Worm (Caenorhabditis elegans) whole organism, L3 larva: ENCODE data around the gene F58A6.1.
"Not testable (repeated sequence)": the region's sequence is repeated elsewhere in the genome, so short reads cannot be mapped to it uniquely, and the experiment has no call there.

Experiments used
- R02D3.7 ChIP-seq: fragments of 150-350 bp; optimal IDR thresholded peaks from 2 replicates; lab custom pipeline; 2014; ENCODE audit warnings: missing biosample characterization, missing genetic modification characterization
- ZK546.5 ChIP-seq: sonication (generic microtip); optimal IDR thresholded peaks from 2 replicates; lab custom pipeline; 2017; ENCODE audit warnings: missing biosample characterization, missing genetic modification characterization
- ama-1 ChIP-seq: fragments of 150-350 bp; optimal IDR thresholded peaks from 2 replicates; lab custom pipeline; 2018
- ceh-82 ChIP-seq: fragments of 150-350 bp; optimal IDR thresholded peaks from 2 replicates; lab custom pipeline; 2014; ENCODE audit warnings: missing biosample characterization, missing genetic modification characterization
- ceh-9 ChIP-seq: sonication (generic microtip); optimal IDR thresholded peaks from 2 replicates; lab custom pipeline; 2018; ENCODE audit warnings: missing biosample characterization, missing genetic modification characterization
- daf-12 ChIP-seq: fragments of 150-350 bp; optimal IDR thresholded peaks from 2 replicates; lab custom pipeline; 2014; ENCODE audit warnings: missing biosample characterization, missing genetic modification reagents, missing genetic modification characterization
- egl-5 ChIP-seq: fragments of 150-350 bp; optimal IDR thresholded peaks from 2 replicates; lab custom pipeline; 2017; ENCODE audit warnings: missing biosample characterization, missing genetic modification reagents, missing genetic modification characterization, inconsistent platforms
- elt-1 ChIP-seq: fragments of 150-350 bp; optimal IDR thresholded peaks from 2 replicates; lab custom pipeline; 2014; ENCODE audit warnings: missing biosample characterization, missing genetic modification characterization
- elt-2 ChIP-seq: sonication (generic microtip); optimal IDR thresholded peaks from 2 replicates; lab custom pipeline; 2016; ENCODE audit warnings: missing genetic modification reagents, mild to moderate bottlenecking, missing genetic modification characterization, missing compliant biosample characterization
- elt-3 ChIP-seq, 3 experiments: fragments of 150-350 bp in 1 of 3; sonication (generic microtip) in 2 of 3; optimal IDR thresholded peaks; 2 replicates in 2 of 3; 4 replicates in 1 of 3; lab custom pipeline; 2014 to 2017; ENCODE audit warnings: missing biosample characterization in 3 of 3, missing genetic modification characterization in 3 of 3
- eor-1 ChIP-seq, 2 experiments: fragments of 150-350 bp; optimal IDR thresholded peaks; 2 replicates each; lab custom pipeline; 2014 to 2018; ENCODE audit warnings: missing biosample characterization in 2 of 2, missing genetic modification characterization in 2 of 2
- fkh-10 ChIP-seq: sonication (generic microtip); optimal IDR thresholded peaks from 2 replicates; lab custom pipeline; 2017; ENCODE audit warnings: missing biosample characterization, missing genetic modification reagents, missing genetic modification characterization
- fkh-2 ChIP-seq: fragments of 150-350 bp; optimal IDR thresholded peaks from 2 replicates; lab custom pipeline; 2014; ENCODE audit warnings: missing biosample characterization, missing genetic modification reagents, missing genetic modification characterization
- fos-1 ChIP-seq: fragments of 150-350 bp; optimal IDR thresholded peaks from 2 replicates; lab custom pipeline; 2014; ENCODE audit warnings: missing biosample characterization, missing genetic modification characterization
- hmg-11 ChIP-seq: sonication (generic microtip); optimal IDR thresholded peaks from 2 replicates; lab custom pipeline; 2016; ENCODE audit warnings: missing genetic modification characterization, missing compliant biosample characterization
- jun-1 ChIP-seq: fragments of 150-350 bp; optimal IDR thresholded peaks from 2 replicates; lab custom pipeline; 2014; ENCODE audit warnings: missing biosample characterization, missing genetic modification reagents, missing genetic modification characterization
- lin-39 ChIP-seq: fragments of 150-350 bp; optimal IDR thresholded peaks from 2 replicates; lab custom pipeline; 2018; ENCODE audit warnings: missing biosample characterization, missing genetic modification reagents, missing genetic modification characterization
- mml-1 ChIP-seq: fragments of 150-350 bp; sonication (generic microtip); optimal IDR thresholded peaks from 3 replicates; lab custom pipeline; 2014; ENCODE audit warnings: missing biosample characterization, missing genetic modification characterization
- nhr-11 ChIP-seq: fragments of 150-350 bp; optimal IDR thresholded peaks from 2 replicates; lab custom pipeline; 2014; ENCODE audit warnings: missing biosample characterization, missing genetic modification characterization
- nhr-23 ChIP-seq: fragments of 150-350 bp; optimal IDR thresholded peaks from 2 replicates; lab custom pipeline; 2014; ENCODE audit warnings: missing biosample characterization, missing genetic modification reagents, missing genetic modification characterization
- nhr-237 ChIP-seq: fragments of 150-350 bp; optimal IDR thresholded peaks from 2 replicates; lab custom pipeline; 2014; ENCODE audit warnings: missing biosample characterization, missing genetic modification characterization
- nhr-25 ChIP-seq: sonication (generic microtip); optimal IDR thresholded peaks from 2 replicates; lab custom pipeline; 2017; ENCODE audit warnings: missing biosample characterization, missing genetic modification characterization
- nhr-43 ChIP-seq: sonication (generic microtip); optimal IDR thresholded peaks from 2 replicates; lab custom pipeline; 2016; ENCODE audit warnings: mild to moderate bottlenecking, missing genetic modification characterization, missing compliant biosample characterization; ENCODE audit not compliant: poor library complexity, severe bottlenecking
- nhr-67 ChIP-seq: fragments of 150-350 bp; optimal IDR thresholded peaks from 2 replicates; lab custom pipeline; 2014; ENCODE audit warnings: missing biosample characterization, missing genetic modification characterization
- pha-4 ChIP-seq: fragments of 150-350 bp; optimal IDR thresholded peaks from 2 replicates; lab custom pipeline; 2014; ENCODE audit warnings: missing biosample characterization, missing genetic modification reagents, missing genetic modification characterization
- pqm-1 ChIP-seq: fragments of 150-350 bp; optimal IDR thresholded peaks from 2 replicates; lab custom pipeline; 2017; ENCODE audit warnings: missing biosample characterization, missing genetic modification characterization, inconsistent platforms
- sea-2 ChIP-seq: fragments of 150-350 bp; sonication (generic microtip); optimal IDR thresholded peaks from 4 replicates; lab custom pipeline; 2014; ENCODE audit warnings: missing biosample characterization, missing genetic modification reagents, missing genetic modification characterization
- skn-1 ChIP-seq: fragments of 150-350 bp; optimal IDR thresholded peaks from 2 replicates; lab custom pipeline; 2014; ENCODE audit warnings: missing biosample characterization, missing genetic modification characterization
- snpc-4 ChIP-seq: fragments of 150-350 bp; optimal IDR thresholded peaks from 2 replicates; lab custom pipeline; 2014; ENCODE audit warnings: missing biosample characterization, missing genetic modification characterization
- tbx-2 ChIP-seq: sonication (generic microtip); optimal IDR thresholded peaks from 2 replicates; lab custom pipeline; 2016; ENCODE audit warnings: mild to moderate bottlenecking, missing genetic modification characterization, missing compliant biosample characterization
- unc-39 ChIP-seq: sonication (generic microtip); optimal IDR thresholded peaks from 4 replicates; lab custom pipeline; 2017; ENCODE audit warnings: missing biosample characterization, missing genetic modification characterization
- unc-62 ChIP-seq: fragments of 150-350 bp; sonication (generic microtip); optimal IDR thresholded peaks from 4 replicates; lab custom pipeline; 2014; ENCODE audit warnings: missing biosample characterization, missing genetic modification reagents, missing genetic modification characterization
- ztf-4 ChIP-seq: fragments of 150-350 bp; optimal IDR thresholded peaks from 2 replicates; lab custom pipeline; 2014; ENCODE audit warnings: missing biosample characterization, missing genetic modification characterization

The F58A6.1 gene

DNA sequence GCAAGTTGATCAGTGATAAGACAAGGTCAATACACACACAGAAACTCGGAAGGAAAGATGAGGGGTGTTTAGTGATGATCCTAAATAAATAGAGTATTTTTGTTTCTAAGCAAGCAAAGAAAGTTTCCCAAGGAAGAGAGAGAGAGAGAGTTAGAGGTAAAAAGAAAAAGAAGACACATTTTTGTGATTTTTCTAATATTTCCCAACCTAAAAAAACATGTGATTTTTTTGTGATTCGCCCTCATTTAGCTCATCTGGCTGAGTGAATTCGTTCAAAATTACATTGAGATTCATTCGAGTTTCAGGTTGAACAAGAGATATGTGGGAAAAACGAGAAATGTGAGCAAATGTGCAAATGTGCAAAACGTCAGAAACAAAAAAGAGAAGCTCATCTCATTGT, 8.1 kb downstream of the F58A6.1 start, which contains the start of gene srb-16:
Gene srb-16 (minus strand): TSS at position 101 of the 400 bp plus-strand sequence.
- TF ChIP-seq sea-2 (GFP tag; lab: Kevin White, UChicago) (no peak), snpc-4 (tag; lab: Kevin White, UChicago) (no peak)

DNA sequence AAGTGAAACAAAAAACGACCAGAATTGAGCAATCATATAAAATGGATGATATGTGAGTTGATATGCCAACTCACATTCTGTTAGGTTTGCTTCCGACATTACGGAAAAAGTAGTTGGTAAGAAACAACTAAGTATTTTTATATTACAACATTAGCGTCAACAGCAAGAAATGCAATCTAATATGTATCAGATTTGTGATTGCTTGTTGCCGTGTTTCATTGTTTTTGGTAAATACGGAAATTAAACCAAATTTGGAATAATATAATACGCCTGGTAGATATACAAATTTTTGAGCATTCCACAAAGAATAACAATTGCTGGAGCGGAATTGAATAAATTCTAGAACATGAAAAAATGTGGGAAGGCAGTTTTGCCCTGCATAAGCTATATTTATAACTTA, 11.8 kb downstream of the F58A6.1 start, which contains the start of gene srb-12:
Gene srb-12 (minus strand): TSS at position 101 of the 400 bp plus-strand sequence.
- TF ChIP-seq unc-62 (no peak), tbx-2 (no peak), ama-1 (lab: Kevin White, UChicago) (no peak), elt-1 (no peak), fkh-2 (no peak), fos-1 (no peak), lin-39 (tag; lab: Kevin White, UChicago) (no peak), hmg-11 (tag; lab: Kevin White, UChicago) (no peak), elt-2 (tag; lab: Kevin White, UChicago) (no peak), R02D3.7 (tag; lab: Kevin White, UChicago) (no peak), pha-4 (no peak), nhr-67 (no peak)

DNA sequence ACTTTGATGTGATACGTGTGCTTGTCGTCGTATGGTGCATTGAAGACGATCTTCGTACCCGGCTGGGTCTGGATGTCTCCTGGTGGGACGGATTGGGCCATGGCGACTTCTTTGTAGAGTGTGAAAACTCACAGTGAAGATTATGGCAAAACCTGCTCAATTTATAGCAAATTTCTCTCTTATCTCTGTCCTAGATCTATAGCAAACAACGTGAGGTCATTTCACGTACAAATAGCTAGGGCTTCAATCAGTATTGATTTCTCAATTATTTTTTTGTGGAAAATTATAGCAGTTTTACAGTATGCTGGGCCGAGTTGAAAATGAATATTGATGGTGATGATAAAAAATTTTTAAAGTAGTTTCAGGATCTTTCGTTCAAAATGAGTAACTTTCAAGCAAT, 14.3 kb downstream of the F58A6.1 start, which contains the start of gene msp-45:
Gene msp-45 (minus strand): TSS at position 101 of the 400 bp plus-strand sequence.
- TF ChIP-seq elt-2 (tag; lab: Kevin White, UChicago) (no peak), jun-1 (tag; lab: Kevin White, UChicago) (no peak), fkh-10 (GFP tag; lab: Kevin White, UChicago) (no peak), nhr-43 (no peak), ZK546.5 (tag; lab: Kevin White, UChicago) (no peak), skn-1 (tag; lab: Kevin White, UChicago) (no peak), nhr-237 (tag; lab: Kevin White, UChicago) (no peak), egl-5 (tag; lab: Kevin White, UChicago) (no peak), fkh-2 (no peak), fos-1 (no peak), ama-1 (lab: Kevin White, UChicago) (no peak), daf-12 (no peak)

- TF ChIP-seq elt-2 (tag; lab: Kevin White, UChicago) = no peak
- no peak for TF ChIP-seq fos-1
- no peak for TF ChIP-seq ZK546.5 (tag; lab: Kevin White, UChicago)
- TF ChIP-seq nhr-11 (tag; lab: Kevin White, UChicago) = no peak
- no peak for TF ChIP-seq elt-1
- TF ChIP-seq lin-39 (tag; lab: Kevin White, UChicago) = no peak
- TF ChIP-seq ceh-9 (tag; lab: Kevin White, UChicago) = no peak
- no peak for TF ChIP-seq hmg-11 (tag; lab: Kevin White, UChicago)
- TF ChIP-seq unc-39 (tag; lab: Kevin White, UChicago) = no peak
- no peak for TF ChIP-seq elt-3 (tag; optimal IDR thresholded peaks at IDR 0.05; lab: Kevin White, UChicago)
- no peak for TF ChIP-seq nhr-23
- TF ChIP-seq daf-12 = no peak
- no peak for TF ChIP-seq nhr-25
- TF ChIP-seq eor-1 (tag; optimal IDR thresholded peaks at IDR 0.05; lab: Kevin White, UChicago) = no peak
- no peak for TF ChIP-seq mml-1
- TF ChIP-seq nhr-67 = no peak
- no peak for TF ChIP-seq ceh-82 (tag; lab: Kevin White, UChicago)
Measured at ce11 chrII:5157525-5157924, 14.8 kb downstream of the F58A6.1 start, which contains the start of gene srb-13. Gene srb-13 (minus strand): TSS chrII:5157625.

- not testable (repeated sequence) for TF ChIP-seq mml-1; nhr-11 (tag; lab: Kevin White, UChicago); unc-62
Measured at ce11 chrII:5158774-5159173, 16.1 kb downstream of the F58A6.1 start, which contains the start of gene F58A6.9. Gene F58A6.9 (minus strand): TSS chrII:5158874.

DNA sequence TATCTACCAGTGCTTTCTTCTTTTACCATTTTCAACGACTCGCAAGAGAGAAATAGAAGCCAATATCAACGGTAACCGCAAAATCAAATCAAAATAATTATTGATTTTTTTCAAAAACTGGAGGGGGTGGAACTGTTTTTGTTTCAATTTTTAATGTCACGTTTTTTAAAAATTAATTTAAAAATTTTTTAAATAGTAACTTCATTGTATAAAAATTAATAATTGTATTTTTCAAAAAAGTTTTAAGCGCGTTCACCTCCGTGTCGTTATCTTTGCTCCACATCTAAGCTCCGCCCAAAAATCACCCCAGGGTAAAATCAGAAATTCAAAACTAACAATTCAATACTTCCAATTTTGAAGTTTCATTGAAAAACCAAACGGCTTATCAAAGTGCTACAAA, 18.4 kb downstream of the F58A6.1 start, which contains the start of gene C27D6.11:
Gene C27D6.11 (minus strand): TSS at position 101 of the 400 bp plus-strand sequence.
- no peak for TF ChIP-seq R02D3.7 (tag; lab: Kevin White, UChicago)
- no peak for TF ChIP-seq snpc-4 (tag; lab: Kevin White, UChicago)
- no peak for TF ChIP-seq pqm-1 (tag; lab: Kevin White, UChicago)
- no peak for TF ChIP-seq ztf-4
- TF ChIP-seq elt-2 (tag; lab: Kevin White, UChicago) = no peak
- TF ChIP-seq fkh-2 = no peak
- TF ChIP-seq nhr-25 = no peak
- no peak for TF ChIP-seq pha-4
- TF ChIP-seq lin-39 (tag; lab: Kevin White, UChicago) = no peak
